Worm (Caenorhabditis elegans) whole organism, L4/young adult: ENCODE results near the gene F40G9.7.

Experiments
- dao-5 ChIP-seq: sonication (generic microtip); optimal IDR thresholded peaks from 2 replicates; lab custom pipeline; 2016; ENCODE audit warnings: missing genotype, missing genetic modification characterization, moderate library complexity, missing compliant biosample characterization
- him-1 ChIP-seq: sonication (generic microtip); optimal IDR thresholded peaks from 2 replicates; lab custom pipeline; 2016; ENCODE audit warnings: missing genotype, missing genetic modification reagents, missing genetic modification characterization, missing compliant biosample characterization

DNA sequence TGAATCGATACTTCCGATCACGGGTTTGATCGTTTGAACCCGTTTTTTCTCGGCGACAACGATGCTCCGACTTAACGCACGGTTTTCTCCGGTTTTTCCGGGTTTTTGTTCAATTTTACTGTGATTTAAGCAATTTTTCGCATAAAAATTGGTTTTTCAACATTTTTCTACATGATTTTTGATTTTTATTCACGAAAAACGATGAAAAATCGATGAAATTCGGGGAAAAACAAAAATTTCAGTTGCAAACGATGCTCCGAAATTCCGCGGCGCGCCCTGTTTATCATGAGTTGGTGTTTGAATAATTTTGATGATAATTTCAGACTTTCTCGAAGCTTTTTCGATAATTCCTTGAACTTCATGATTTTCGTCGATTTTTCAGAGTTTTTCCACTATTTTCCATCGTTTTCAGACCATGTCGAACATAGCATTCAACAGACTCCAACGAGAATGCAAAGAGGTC, 23.0 kb downstream of the F40G9.7 start, which contains the start of gene ubc-20:
- TF ChIP-seq him-1 (no peak), dao-5 (tag; lab: Kevin White, UChicago) (no peak)
